Fruit fly (Drosophila melanogaster) whole organism, embryonic: ENCODE data around the gene ara.

Source experiments
- Aef1 ChIP-seq: fragments of 200-800 bp; sonication (Bioruptor generic); IDR thresholded peaks from 3 replicates; pipeline ENCODE4 v1.3.6; 2022; ENCODE audit warnings: missing biosample characterization, missing genetic modification characterization
- Antp ChIP-seq: fragments of 200-800 bp; sonication (Bioruptor generic); optimal IDR thresholded peaks from 3 replicates; lab custom pipeline; 2016; ENCODE audit warnings: missing biosample characterization, missing genetic modification characterization
- B-H1 ChIP-seq: fragments of 200-800 bp; sonication (Bioruptor generic); IDR thresholded peaks from 3 replicates; pipeline ENCODE4 v1.3.6; 2022; ENCODE audit warnings: missing biosample characterization, missing genetic modification characterization
- BtbVII ChIP-seq: fragments of 200-800 bp; sonication (Bioruptor generic); optimal IDR thresholded peaks from 3 replicates; lab custom pipeline; 2017; ENCODE audit warnings: missing biosample characterization, mild to moderate bottlenecking, missing genetic modification characterization
- CG11456 ChIP-seq: fragments of 200-800 bp; sonication (Bioruptor generic); IDR thresholded peaks from 3 replicates; pipeline ENCODE4 v1.3.6; 2022; ENCODE audit warnings: missing biosample characterization, missing genetic modification characterization
- CG11723 ChIP-seq: fragments of 200-800 bp; sonication (Bioruptor generic); optimal IDR thresholded peaks from 2 replicates; lab custom pipeline; 2017; ENCODE audit warnings: missing biosample characterization, mild to moderate bottlenecking, missing genetic modification characterization
- CG13775 ChIP-seq: fragments of 200-800 bp; sonication (Bioruptor generic); optimal IDR thresholded peaks from 3 replicates; lab custom pipeline; 2017; ENCODE audit warnings: missing biosample characterization, mild to moderate bottlenecking, missing genetic modification characterization
- CG14014 ChIP-seq: fragments of 200-800 bp; sonication (Bioruptor generic); IDR thresholded peaks from 2 replicates; pipeline ENCODE4 v1.3.6; 2022; ENCODE audit warnings: missing biosample characterization, missing genetic modification characterization
- CG14441 ChIP-seq: fragments of 200-800 bp; sonication (Bioruptor generic); IDR thresholded peaks from 2 replicates; pipeline ENCODE4 v1.3.6; 2022; ENCODE audit warnings: missing biosample characterization, missing genetic modification characterization
- CG14710 ChIP-seq: fragments of 200-800 bp; sonication (Bioruptor generic); optimal IDR thresholded peaks from 3 replicates; lab custom pipeline; 2019; ENCODE audit warnings: missing biosample characterization, mild to moderate bottlenecking, missing genetic modification characterization, moderate library complexity
- CG15073 ChIP-seq: fragments of 200-800 bp; sonication (Bioruptor generic); optimal IDR thresholded peaks from 2 replicates; lab custom pipeline; 2016; ENCODE audit warnings: missing biosample characterization, missing genetic modification characterization
- CG1603 ChIP-seq: fragments of 200-800 bp; sonication (Bioruptor generic); optimal IDR thresholded peaks from 2 replicates; lab custom pipeline; 2019; ENCODE audit warnings: missing biosample characterization, mild to moderate bottlenecking, missing genetic modification characterization, moderate library complexity
- CG2199 ChIP-seq: fragments of 200-800 bp; sonication (Bioruptor generic); IDR thresholded peaks from 3 replicates; pipeline ENCODE4 v1.3.6; 2022; ENCODE audit warnings: missing biosample characterization, missing genetic modification characterization
- CG31388 ChIP-seq: fragments of 200-800 bp; sonication (Bioruptor generic); optimal IDR thresholded peaks from 2 replicates; lab custom pipeline; 2016; ENCODE audit warnings: missing biosample characterization, missing genetic modification characterization
- CG34224 ChIP-seq: fragments of 200-800 bp; sonication (Bioruptor generic); IDR thresholded peaks from 3 replicates; pipeline ENCODE4 v1.3.6; 2022; ENCODE audit warnings: missing biosample characterization, missing genetic modification characterization; ENCODE audit not compliant: partially characterized antibody
- CG3847 ChIP-seq: fragments of 200-800 bp; sonication (Bioruptor generic); IDR thresholded peaks from 2 replicates; pipeline ENCODE4 v1.3.6; 2022; ENCODE audit warnings: missing biosample characterization, missing genetic modification characterization
- CG4328 ChIP-seq: fragments of 200-800 bp; sonication (Bioruptor generic); optimal IDR thresholded peaks from 3 replicates; lab custom pipeline; 2017; ENCODE audit warnings: missing biosample characterization, missing genetic modification reagents, missing genetic modification characterization
- CG8290 ChIP-seq, 3 experiments: fragments of 200-800 bp; sonication (Bioruptor generic); optimal IDR thresholded peaks; 2 replicates each; lab custom pipeline; 2016 to 2019; ENCODE audit warnings: missing biosample characterization in 3 of 3, missing genetic modification characterization in 3 of 3, mild to moderate bottlenecking in 2 of 3, moderate library complexity in 1 of 3
- CG9817 ChIP-seq: fragments of 200-800 bp; sonication (Bioruptor generic); optimal IDR thresholded peaks from 2 replicates; lab custom pipeline; 2018; ENCODE audit warnings: missing biosample characterization, mild to moderate bottlenecking, missing genetic modification characterization, moderate library complexity
- CG9932 ChIP-seq: fragments of 200-800 bp; sonication (Bioruptor generic); IDR thresholded peaks from 2 replicates; pipeline ENCODE4 v1.3.6; 2022; ENCODE audit warnings: missing biosample characterization, missing genetic modification characterization
- CHES-1-like ChIP-seq: fragments of 200-800 bp; sonication (Bioruptor generic); optimal IDR thresholded peaks from 2 replicates; lab custom pipeline; 2016; ENCODE audit warnings: missing biosample characterization, missing genetic modification characterization
- Ets65A ChIP-seq: fragments of 200-800 bp; sonication (Bioruptor generic); peaks from one replicate; lab custom pipeline; 2016; ENCODE audit warnings: missing biosample characterization, missing genetic modification characterization
- Hey ChIP-seq: fragments of 200-800 bp; sonication (Bioruptor generic); optimal IDR thresholded peaks from 3 replicates; lab custom pipeline; 2018; ENCODE audit warnings: missing biosample characterization, mild to moderate bottlenecking, missing genetic modification characterization
- Hr3 ChIP-seq: fragments of 200-800 bp; sonication (Bioruptor generic); optimal IDR thresholded peaks from 3 replicates; lab custom pipeline; 2016; ENCODE audit warnings: missing biosample characterization, missing genetic modification characterization
- Oli ChIP-seq: fragments of 200-800 bp; sonication (Bioruptor generic); optimal IDR thresholded peaks from 2 replicates; lab custom pipeline; 2018; ENCODE audit warnings: missing biosample characterization, mild to moderate bottlenecking, missing genetic modification characterization, moderate library complexity
- Ravus ChIP-seq: fragments of 200-800 bp; sonication (Bioruptor generic); IDR thresholded peaks from 2 replicates; pipeline ENCODE4 v1.3.6; 2022; ENCODE audit warnings: missing biosample characterization, missing genetic modification characterization
- Rx ChIP-seq: fragments of 200-800 bp; sonication (Bioruptor generic); IDR thresholded peaks from 2 replicates; pipeline ENCODE4 v1.3.6; 2022; ENCODE audit warnings: missing biosample characterization, missing genetic modification characterization
- Side ChIP-seq: fragments of 200-800 bp; sonication (Bioruptor generic); optimal IDR thresholded peaks from 2 replicates; lab custom pipeline; 2016; ENCODE audit warnings: missing biosample characterization, missing genetic modification characterization
- Trl ChIP-seq, 3 experiments: fragments of >200 bp in 2 of 3; fragments of 200-800 bp in 1 of 3; sonication (Bioruptor generic) in 1 of 3; optimal IDR thresholded peaks; 2 replicates in 1 of 3; 3 replicates in 2 of 3; lab custom pipeline; 2016 to 2017; ENCODE audit warnings: missing biosample characterization in 1 of 3, missing genetic modification characterization in 1 of 3
- Usf ChIP-seq: fragments of 200-800 bp; sonication (Bioruptor generic); optimal IDR thresholded peaks from 2 replicates; lab custom pipeline; 2017; ENCODE audit warnings: missing genotype, missing biosample characterization, missing genetic modification characterization
- ara ChIP-seq: fragments of 200-800 bp; sonication (Bioruptor generic); IDR thresholded peaks from 2 replicates; pipeline ENCODE4 v1.3.6; 2022; ENCODE audit warnings: missing biosample characterization, missing genetic modification characterization
- cg ChIP-seq: fragments of 200-800 bp; sonication (Bioruptor generic); optimal IDR thresholded peaks from 3 replicates; lab custom pipeline; 2019; ENCODE audit warnings: missing biosample characterization, mild to moderate bottlenecking, missing genetic modification characterization, moderate library complexity
- chinmo ChIP-seq: fragments of 200-800 bp; sonication (Bioruptor generic); IDR thresholded peaks from 4 replicates; pipeline ENCODE4 v1.3.6; 2022; ENCODE audit warnings: missing biosample characterization, missing genetic modification characterization; ENCODE audit not compliant: partially characterized antibody
- dati ChIP-seq: fragments of 200-800 bp; sonication (Bioruptor generic); IDR thresholded peaks from 2 replicates; pipeline ENCODE4 v1.3.6; 2022; ENCODE audit warnings: missing biosample characterization, missing genetic modification characterization
- emc ChIP-seq: fragments of 200-800 bp; sonication (Bioruptor generic); optimal IDR thresholded peaks from 2 replicates; lab custom pipeline; 2016; ENCODE audit warnings: missing biosample characterization, missing genetic modification characterization
- ems ChIP-seq: fragments of 200-800 bp; sonication (Bioruptor generic); optimal IDR thresholded peaks from 3 replicates; lab custom pipeline; 2016; ENCODE audit warnings: missing biosample characterization, missing genetic modification characterization
- ftz-f1 ChIP-seq: fragments of 200-800 bp; sonication (Bioruptor generic); optimal IDR thresholded peaks from 2 replicates; lab custom pipeline; 2016; ENCODE audit warnings: missing biosample characterization, missing genetic modification characterization
- grn ChIP-seq: fragments of 200-800 bp; sonication (Bioruptor generic); optimal IDR thresholded peaks from 3 replicates; lab custom pipeline; 2017; ENCODE audit warnings: missing biosample characterization, missing genetic modification characterization
- gro ChIP-seq: fragments of 200-800 bp; sonication (Bioruptor generic); optimal IDR thresholded peaks from 2 replicates; lab custom pipeline; 2016; ENCODE audit warnings: missing biosample characterization, missing genetic modification characterization
- jing ChIP-seq: fragments of 200-800 bp; sonication (Bioruptor generic); optimal IDR thresholded peaks from 2 replicates; lab custom pipeline; 2018; ENCODE audit warnings: missing biosample characterization, mild to moderate bottlenecking, missing genetic modification characterization
- luna ChIP-seq: fragments of 200-800 bp; sonication (Bioruptor generic); optimal IDR thresholded peaks from 2 replicates; lab custom pipeline; 2016; ENCODE audit warnings: missing biosample characterization, missing genetic modification characterization
- nerfin-2 ChIP-seq: fragments of 200-800 bp; sonication (Bioruptor generic); IDR thresholded peaks from 2 replicates; pipeline ENCODE4 v1.3.6; 2022; ENCODE audit warnings: missing biosample characterization, missing genetic modification characterization; ENCODE audit not compliant: partially characterized antibody
- pb ChIP-seq: fragments of 200-800 bp; sonication (Bioruptor generic); optimal IDR thresholded peaks from 3 replicates; lab custom pipeline; 2016; ENCODE audit warnings: missing biosample characterization, missing genetic modification characterization
- pzg ChIP-seq: fragments of 200-800 bp; sonication (Bioruptor generic); optimal IDR thresholded peaks from 3 replicates; lab custom pipeline; 2018; ENCODE audit warnings: missing biosample characterization, mild to moderate bottlenecking, missing genetic modification characterization, moderate library complexity
- repo ChIP-seq: fragments of 200-800 bp; sonication (Bioruptor generic); optimal IDR thresholded peaks from 2 replicates; lab custom pipeline; 2016; ENCODE audit warnings: missing biosample characterization, missing genetic modification characterization
- so ChIP-seq: fragments of 200-800 bp; sonication (Bioruptor generic); IDR thresholded peaks from 3 replicates; pipeline ENCODE4 v1.3.6; 2022; ENCODE audit warnings: missing biosample characterization, missing genetic modification characterization
- tin ChIP-seq: fragments of 200-800 bp; sonication (Bioruptor generic); optimal IDR thresholded peaks from 3 replicates; lab custom pipeline; 2016; ENCODE audit warnings: missing biosample characterization, missing genetic modification characterization
- usp ChIP-seq: fragments of >200 bp; optimal IDR thresholded peaks from 2 replicates; lab custom pipeline; 2017; ENCODE audit warnings: missing biosample characterization, missing genetic modification characterization

Gene ara

DNA sequence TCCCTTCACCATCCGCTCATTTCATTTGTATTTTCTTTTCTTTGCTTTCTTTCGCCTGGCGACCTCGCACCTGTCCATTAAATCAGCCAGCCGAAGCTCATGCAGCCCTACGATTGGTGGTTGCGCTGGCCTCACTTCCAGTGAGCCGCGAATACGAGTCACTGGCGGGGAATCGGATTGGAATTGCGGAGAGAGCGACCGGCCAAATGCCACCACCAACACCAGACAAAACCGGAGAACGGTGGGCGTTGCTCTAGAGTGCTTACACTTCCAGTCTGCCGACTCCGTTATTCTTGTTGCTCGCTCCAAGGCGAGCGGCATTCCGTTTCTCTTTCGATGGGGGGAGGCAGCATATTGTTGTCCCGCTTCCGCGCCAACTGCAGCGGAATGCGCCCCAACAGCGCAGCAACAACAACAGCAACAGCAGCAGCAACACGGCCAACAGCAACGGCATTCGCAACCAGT lies at the start of gene ara (continued):
- no peak for TF ChIP-seq pzg
- peak; percentile 51; the same call in 1 of the 3 replicates for TF ChIP-seq so
- no peak for TF ChIP-seq Side
- TF ChIP-seq ftz-f1 (GFP tag; lab: Kevin White, UChicago): peak; percentile 54
- TF ChIP-seq Trl (optimal IDR thresholded peaks at IDR 0.05; lab: Kevin White, UChicago): peak; percentile 39 to 72
- TF ChIP-seq Trl (GFP tag; optimal IDR thresholded peaks at IDR 0.05; lab: Kevin White, UChicago): no peak
- peak; percentile 43; the same call in 1 of the 3 replicates for TF ChIP-seq CG2199 (GFP tag; lab: Robert Waterston, UW)
- TF ChIP-seq chinmo (GFP tag; lab: Robert Waterston, UW): peak; percentile 97

DNA sequence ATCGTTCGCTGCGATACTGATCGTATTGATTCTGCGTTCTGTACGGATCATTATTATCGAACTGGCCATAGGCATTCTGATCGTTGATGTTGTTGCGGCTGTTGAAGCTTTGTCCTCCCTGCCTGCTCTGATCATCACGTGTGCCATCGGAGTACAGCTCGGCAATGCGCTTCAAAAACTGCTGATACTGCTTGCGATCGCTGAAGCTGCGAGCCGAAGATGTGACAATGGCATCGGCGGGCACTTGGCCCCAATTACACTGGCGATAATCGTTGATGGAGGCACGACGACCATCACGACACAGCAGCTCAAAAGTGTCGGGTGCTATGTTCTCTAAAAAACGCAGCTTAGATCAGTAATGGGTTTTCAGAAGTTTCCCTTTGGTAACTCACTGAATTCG lies 48.3 kb upstream of the ara start:
- TF ChIP-seq luna: no peak
- no peak for TF ChIP-seq repo (GFP tag; lab: Kevin White, UChicago)
- TF ChIP-seq Ets65A (GFP tag; lab: Kevin White, UChicago): peak; percentile 36
- no peak for TF ChIP-seq pb
- peak; percentile 30; the same call in 1 of the 2 replicates for TF ChIP-seq nerfin-2
- TF ChIP-seq jing (GFP tag; lab: Kevin White, UChicago): no peak
- TF ChIP-seq Hr3: no peak
- TF ChIP-seq gro: no peak
- no peak for TF ChIP-seq Aef1 (GFP tag; lab: Robert Waterston, UW)

DNA sequence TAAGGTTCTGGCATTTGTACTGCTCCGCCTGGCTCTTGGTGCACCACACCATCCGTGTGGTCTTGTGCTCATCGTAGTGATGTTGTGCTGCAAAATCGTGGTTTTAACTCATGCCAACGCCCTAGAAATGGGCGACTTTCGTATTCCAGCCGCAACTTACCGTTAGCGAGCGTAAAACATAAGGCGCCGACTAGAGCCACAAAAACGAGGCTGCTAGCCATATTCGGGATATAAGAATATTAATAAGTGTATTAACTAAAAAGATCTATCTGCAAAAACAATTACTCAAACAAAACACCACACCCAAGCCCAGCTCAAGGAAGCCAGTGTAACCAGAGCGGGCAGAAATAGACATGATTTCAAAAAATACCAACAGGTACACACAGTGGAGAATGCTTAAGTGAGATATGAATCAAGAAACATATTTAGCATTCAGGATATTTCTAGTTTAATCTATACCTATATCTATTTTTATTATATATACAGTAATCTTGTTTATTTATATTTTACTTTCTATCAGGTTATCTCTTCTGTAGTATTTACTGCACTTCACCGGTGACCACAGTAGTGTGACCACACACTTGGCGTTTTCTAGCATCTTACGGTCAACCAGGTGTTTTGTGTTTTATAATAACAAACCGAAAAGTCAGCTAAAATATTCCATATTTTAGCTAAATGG lies 46.9 kb upstream of the ara start, which contains the start of the genes Tsf2 and CG34242:
Gene Tsf2 (minus strand): TSS at position 333 of the 679 bp plus-strand sequence.
Gene CG34242 (plus strand): TSS at position 605 of the 679 bp plus-strand sequence.
- TF ChIP-seq CHES-1-like: no peak
- TF ChIP-seq cg: no peak
- TF ChIP-seq CG15073 (GFP tag; lab: Kevin White, UChicago): no peak
- TF ChIP-seq CG9817 (tag; lab: Kevin White, UChicago): peak; percentile 58
- no peak for TF ChIP-seq Usf
- peak; percentile 23 for TF ChIP-seq Oli
- no peak for TF ChIP-seq CG8290 (GFP tag; optimal IDR thresholded peaks at IDR 0.05; lab: Kevin White, UChicago)
- no peak for TF ChIP-seq CG8290 (tag; optimal IDR thresholded peaks at IDR 0.05; lab: Kevin White, UChicago)
- peak; percentile 94 for TF ChIP-seq CG14014 (GFP tag; lab: Robert Waterston, UW)
- TF ChIP-seq CG14441 (GFP tag; lab: Robert Waterston, UW): peak; percentile 92
- peak; percentile 94 for TF ChIP-seq CG11456 (GFP tag; lab: Robert Waterston, UW)
- peak; percentile 81 for TF ChIP-seq CG31388
- TF ChIP-seq CG4328 (GFP tag; lab: Kevin White, UChicago): no peak
- peak; percentile 95 for TF ChIP-seq ara (GFP tag; lab: Robert Waterston, UW)
- TF ChIP-seq BtbVII: peak; percentile 68
- TF ChIP-seq grn (GFP tag; lab: Kevin White, UChicago): no peak
- no peak for TF ChIP-seq emc (GFP tag; lab: Kevin White, UChicago)
- TF ChIP-seq Hey (tag; lab: Kevin White, UChicago): no peak
- TF ChIP-seq B-H1: peak; percentile 54; the same call in 2 of the 3 replicates
- TF ChIP-seq tin (GFP tag; lab: Kevin White, UChicago): peak; percentile 74
- TF ChIP-seq CG1603 (tag; lab: Kevin White, UChicago): no peak
- TF ChIP-seq CG9932 (GFP tag; lab: Robert Waterston, UW): peak; percentile 96
- TF ChIP-seq Rx (GFP tag; lab: Robert Waterston, UW): peak; percentile 71
- no peak for TF ChIP-seq Antp
- no peak for TF ChIP-seq CG34224 (GFP tag; lab: Robert Waterston, UW)
- TF ChIP-seq CG14710 (tag; lab: Kevin White, UChicago): peak; percentile 91
- no peak for TF ChIP-seq ems (GFP tag; lab: Kevin White, UChicago)
- no peak for TF ChIP-seq dati
- TF ChIP-seq CG11723 (GFP tag; lab: Kevin White, UChicago): no peak
- TF ChIP-seq Ravus (GFP tag; lab: Robert Waterston, UW): peak; percentile 50; the same call in 1 of the 2 replicates
- no peak for TF ChIP-seq usp (GFP tag; lab: Kevin White, UChicago)
- peak; percentile 57 for TF ChIP-seq CG3847 (GFP tag; lab: Robert Waterston, UW)
- peak; percentile 32 for TF ChIP-seq CG13775 (GFP tag; lab: Kevin White, UChicago)
